Fruit fly (Drosophila melanogaster) whole organism, embryonic: ENCODE data around the gene CG44261.

Experiments used
- Antp ChIP-seq: fragments of 200-800 bp; sonication (Bioruptor generic); optimal IDR thresholded peaks from 3 replicates; lab custom pipeline; 2016; ENCODE audit warnings: missing biosample characterization, missing genetic modification characterization
- BEAF-32 ChIP-seq: fragments of 200-800 bp; sonication (Bioruptor generic); optimal IDR thresholded peaks from 3 replicates; lab custom pipeline; 2017; ENCODE audit warnings: missing biosample characterization, missing genetic modification characterization, mild to moderate bottlenecking, moderate library complexity, missing genetic modification reagents
- CG10209 ChIP-seq: fragments of 200-800 bp; sonication (Bioruptor generic); optimal IDR thresholded peaks from 3 replicates; lab custom pipeline; 2017; ENCODE audit warnings: missing biosample characterization, mild to moderate bottlenecking, missing genetic modification characterization, missing genetic modification reagents
- CG10959 ChIP-seq: fragments of 200-800 bp; sonication (Bioruptor generic); IDR thresholded peaks from 2 replicates; pipeline ENCODE4 v1.3.6; 2022; ENCODE audit warnings: missing biosample characterization, missing genetic modification characterization
- CG12155 ChIP-seq: fragments of 200-800 bp; sonication (Bioruptor generic); optimal IDR thresholded peaks from 3 replicates; lab custom pipeline; 2016; ENCODE audit warnings: missing biosample characterization, missing genetic modification characterization
- CG12219 ChIP-seq: fragments of 200-800 bp; sonication (Bioruptor generic); optimal IDR thresholded peaks from 3 replicates; lab custom pipeline; 2018; ENCODE audit warnings: missing biosample characterization, mild to moderate bottlenecking, missing genetic modification characterization
- CG12769 ChIP-seq: fragments of 200-800 bp; sonication (Bioruptor generic); optimal IDR thresholded peaks from 2 replicates; lab custom pipeline; 2019; ENCODE audit warnings: missing biosample characterization, mild to moderate bottlenecking, missing genetic modification characterization, moderate library complexity
- CG18262 ChIP-seq: fragments of 200-800 bp; optimal IDR thresholded peaks from 3 replicates; lab custom pipeline; 2019; ENCODE audit warnings: missing biosample characterization, mild to moderate bottlenecking, missing genetic modification characterization, moderate library complexity
- CG18764 ChIP-seq: fragments of 200-800 bp; sonication (Bioruptor generic); optimal IDR thresholded peaks from 3 replicates; lab custom pipeline; 2016; ENCODE audit warnings: missing biosample characterization, missing genetic modification characterization
- CG31224 ChIP-seq: fragments of 200-800 bp; sonication (Bioruptor generic); IDR thresholded peaks from 2 replicates; pipeline ENCODE4 v1.3.6; 2022; ENCODE audit warnings: missing biosample characterization, missing genetic modification characterization
- CG31441 ChIP-seq: fragments of 200-800 bp; sonication (Bioruptor generic); IDR thresholded peaks from 2 replicates; pipeline ENCODE4 v1.3.6; 2022; ENCODE audit warnings: missing biosample characterization, missing genetic modification characterization
- CG4282 ChIP-seq: fragments of 200-800 bp; sonication (Bioruptor generic); optimal IDR thresholded peaks from 2 replicates; lab custom pipeline; 2016; ENCODE audit warnings: missing biosample characterization, missing genetic modification characterization
- CG8089 ChIP-seq: fragments of 200-800 bp; sonication (Bioruptor generic); optimal IDR thresholded peaks from 3 replicates; lab custom pipeline; 2016; ENCODE audit warnings: missing biosample characterization, missing genetic modification characterization
- CG8478 ChIP-seq: fragments of >200 bp; optimal IDR thresholded peaks from 2 replicates; lab custom pipeline; 2018
- CG9817 ChIP-seq: fragments of 200-800 bp; sonication (Bioruptor generic); optimal IDR thresholded peaks from 2 replicates; lab custom pipeline; 2018; ENCODE audit warnings: missing biosample characterization, mild to moderate bottlenecking, missing genetic modification characterization, moderate library complexity
- D19B ChIP-seq: fragments of 200-800 bp; sonication (Bioruptor generic); optimal IDR thresholded peaks from 2 replicates; lab custom pipeline; 2017; ENCODE audit warnings: missing biosample characterization, mild to moderate bottlenecking, missing genetic modification characterization
- Dbx ChIP-seq: fragments of 200-800 bp; sonication (Bioruptor generic); IDR thresholded peaks from 3 replicates; pipeline ENCODE4 v1.3.6; 2022; ENCODE audit warnings: missing biosample characterization, missing genetic modification characterization
- ERR ChIP-seq: fragments of 200-800 bp; sonication (Bioruptor generic); optimal IDR thresholded peaks from 2 replicates; lab custom pipeline; 2016; ENCODE audit warnings: missing biosample characterization, missing genetic modification characterization
- H15 ChIP-seq: fragments of 200-800 bp; sonication (Bioruptor generic); IDR thresholded peaks from 3 replicates; pipeline ENCODE4 v1.3.6; 2022; ENCODE audit warnings: missing biosample characterization, missing genetic modification characterization
- H2.0 ChIP-seq: fragments of 200-800 bp; sonication (Bioruptor generic); IDR thresholded peaks from 2 replicates; pipeline ENCODE4 v1.3.6; 2022; ENCODE audit warnings: missing biosample characterization, missing genetic modification characterization
- HHEX ChIP-seq: fragments of 200-800 bp; sonication (Bioruptor generic); optimal IDR thresholded peaks from 3 replicates; lab custom pipeline; 2017; ENCODE audit warnings: missing biosample characterization, mild to moderate bottlenecking, missing genetic modification characterization, missing genetic modification reagents
- HLH3B ChIP-seq: fragments of 200-800 bp; sonication (Bioruptor generic); IDR thresholded peaks from 2 replicates; pipeline ENCODE4 v1.3.6; 2022; ENCODE audit warnings: missing biosample characterization, missing genetic modification characterization
- HLHmδ ChIP-seq: fragments of 200-800 bp; sonication (Bioruptor generic); optimal IDR thresholded peaks from 2 replicates; lab custom pipeline; 2018; ENCODE audit warnings: missing biosample characterization, mild to moderate bottlenecking, missing genetic modification characterization, moderate library complexity
- Hand ChIP-seq: fragments of 200-800 bp; sonication (Bioruptor generic); optimal IDR thresholded peaks from 2 replicates; lab custom pipeline; 2017; ENCODE audit warnings: mild to moderate bottlenecking, missing biosample characterization, missing genetic modification reagents, missing genetic modification characterization
- HmgD ChIP-seq: fragments of 200-800 bp; sonication (Bioruptor generic); optimal IDR thresholded peaks from 3 replicates; lab custom pipeline; 2016; ENCODE audit warnings: missing biosample characterization, missing genetic modification characterization
- HmgZ ChIP-seq: fragments of 200-800 bp; sonication (Bioruptor generic); optimal IDR thresholded peaks from 2 replicates; lab custom pipeline; 2018; ENCODE audit warnings: missing biosample characterization, mild to moderate bottlenecking, missing genetic modification characterization
- Hr51 ChIP-seq, 2 experiments: fragments of 200-800 bp; sonication (Bioruptor generic); optimal IDR thresholded peaks; 2 replicates in 1 of 2; 3 replicates in 1 of 2; lab custom pipeline; 2016 to 2018; ENCODE audit warnings: missing biosample characterization in 2 of 2, missing genetic modification characterization in 2 of 2, mild to moderate bottlenecking in 1 of 2, moderate library complexity in 1 of 2
- MESR4 ChIP-seq: fragments of 200-800 bp; sonication (Bioruptor generic); optimal IDR thresholded peaks from 2 replicates; lab custom pipeline; 2018; ENCODE audit warnings: missing biosample characterization, mild to moderate bottlenecking, missing genetic modification characterization, moderate library complexity
- Nf-YB ChIP-seq: fragments of 200-800 bp; sonication (Bioruptor generic); optimal IDR thresholded peaks from 3 replicates; lab custom pipeline; 2019; ENCODE audit warnings: missing biosample characterization, mild to moderate bottlenecking, missing genetic modification characterization, moderate library complexity
- Ssrp ChIP-seq: fragments of 200-800 bp; sonication (Bioruptor generic); optimal IDR thresholded peaks from 2 replicates; lab custom pipeline; 2018; ENCODE audit warnings: missing biosample characterization, mild to moderate bottlenecking, missing genetic modification characterization, moderate library complexity
- Xbp1 ChIP-seq: fragments of 200-800 bp; sonication (Bioruptor generic); optimal IDR thresholded peaks from 3 replicates; lab custom pipeline; 2016; ENCODE audit warnings: missing biosample characterization, mild to moderate bottlenecking, missing genetic modification characterization
- ash1 ChIP-seq: fragments of 200-800 bp; sonication (Bioruptor generic); optimal IDR thresholded peaks from 2 replicates; lab custom pipeline; 2018; ENCODE audit warnings: missing biosample characterization, mild to moderate bottlenecking, missing genetic modification characterization
- croc ChIP-seq: fragments of 200-800 bp; sonication (Bioruptor generic); conservative IDR thresholded peaks from 3 replicates; pipeline ENCODE4 v1.3.6; 2022; ENCODE audit warnings: missing biosample characterization, missing genetic modification characterization
- danr ChIP-seq: fragments of 200-800 bp; sonication (Bioruptor generic); IDR thresholded peaks from 2 replicates; pipeline ENCODE4 v1.3.6; 2022; ENCODE audit warnings: missing biosample characterization, missing genetic modification characterization
- dpn ChIP-seq, 2 experiments: fragments of 200-800 bp; sonication (Bioruptor generic); optimal IDR thresholded peaks; 3 replicates each; lab custom pipeline; 2016; ENCODE audit warnings: missing biosample characterization in 2 of 2, missing genetic modification characterization in 2 of 2
- emc ChIP-seq: fragments of 200-800 bp; sonication (Bioruptor generic); optimal IDR thresholded peaks from 2 replicates; lab custom pipeline; 2016; ENCODE audit warnings: missing biosample characterization, missing genetic modification characterization
- ftz-f1 ChIP-seq: fragments of 200-800 bp; sonication (Bioruptor generic); optimal IDR thresholded peaks from 2 replicates; lab custom pipeline; 2016; ENCODE audit warnings: missing biosample characterization, missing genetic modification characterization
- gcm2 ChIP-seq: fragments of 200-800 bp; sonication (Bioruptor generic); optimal IDR thresholded peaks from 2 replicates; lab custom pipeline; 2016; ENCODE audit warnings: missing biosample characterization, missing genetic modification characterization
- grn ChIP-seq: fragments of 200-800 bp; sonication (Bioruptor generic); optimal IDR thresholded peaks from 3 replicates; lab custom pipeline; 2017; ENCODE audit warnings: missing biosample characterization, missing genetic modification characterization
- her ChIP-seq: fragments of 200-800 bp; sonication (Bioruptor generic); optimal IDR thresholded peaks from 2 replicates; lab custom pipeline; 2016; ENCODE audit warnings: missing biosample characterization, missing genetic modification characterization
- lab ChIP-seq: fragments of 200-800 bp; sonication (Bioruptor generic); optimal IDR thresholded peaks from 3 replicates; lab custom pipeline; 2017; ENCODE audit warnings: missing biosample characterization, missing genetic modification characterization, mild to moderate bottlenecking, moderate library complexity, missing genetic modification reagents
- lbe ChIP-seq: fragments of 200-800 bp; sonication (Bioruptor generic); optimal IDR thresholded peaks from 2 replicates; lab custom pipeline; 2016; ENCODE audit warnings: missing biosample characterization, mild to moderate bottlenecking, missing genetic modification characterization
- mirr ChIP-seq: fragments of 200-800 bp; sonication (Bioruptor generic); optimal IDR thresholded peaks from 3 replicates; lab custom pipeline; 2018; ENCODE audit warnings: missing biosample characterization, mild to moderate bottlenecking, missing genetic modification characterization
- mld ChIP-seq: fragments of 200-800 bp; sonication (Bioruptor generic); IDR thresholded peaks from 3 replicates; pipeline ENCODE4 v1.3.6; 2022; ENCODE audit warnings: missing biosample characterization, missing genetic modification characterization; ENCODE audit not compliant: partially characterized antibody
- sens-2 ChIP-seq: fragments of 200-800 bp; sonication (Bioruptor generic); IDR thresholded peaks from 2 replicates; pipeline ENCODE4 v1.3.6; 2022; ENCODE audit warnings: missing biosample characterization, missing genetic modification characterization
- slp2 ChIP-seq: fragments of 200-800 bp; sonication (Bioruptor generic); optimal IDR thresholded peaks from 2 replicates; lab custom pipeline; 2016; ENCODE audit warnings: missing biosample characterization, missing genetic modification characterization
- sna ChIP-seq: fragments of 200-800 bp; sonication (Bioruptor generic); IDR thresholded peaks from 2 replicates; pipeline ENCODE4 v1.3.6; 2022; ENCODE audit warnings: missing biosample characterization, missing genetic modification characterization; ENCODE audit not compliant: partially characterized antibody
- sqz ChIP-seq: fragments of 200-800 bp; sonication (Bioruptor generic); optimal IDR thresholded peaks from 3 replicates; lab custom pipeline; 2018; ENCODE audit warnings: missing biosample characterization, mild to moderate bottlenecking, missing genetic modification characterization
- tx ChIP-seq: fragments of 200-800 bp; sonication (Bioruptor generic); optimal IDR thresholded peaks from 2 replicates; lab custom pipeline; 2016; ENCODE audit warnings: missing biosample characterization, missing genetic modification characterization

The CG44261 gene

dm6 chr3R:9434543-9435407 lies 26.8 kb upstream of the CG44261 start (continued):
- TF ChIP-seq CG18764 (GFP tag; lab: Kevin White, UChicago) (peak; percentile 68), mirr (GFP tag; lab: Kevin White, UChicago) (peak; percentile 84), grn (GFP tag; lab: Kevin White, UChicago) (peak; percentile 35), Antp (GFP tag; lab: Kevin White, UChicago) (peak; percentile 69), ash1 (GFP tag; lab: Kevin White, UChicago) (no peak), Nf-YB (GFP tag; lab: Kevin White, UChicago) (peak; percentile 64), D19B (peak; percentile 60), HLHmδ (GFP tag; lab: Kevin White, UChicago) (no peak), emc (GFP tag; lab: Kevin White, UChicago) (peak; percentile 69), mld (GFP tag; lab: Robert Waterston, UW) (no peak), Hand (GFP tag; lab: Kevin White, UChicago) (peak; percentile 69), gcm2 (GFP tag; lab: Kevin White, UChicago) (peak; percentile 51), ftz-f1 (GFP tag; lab: Kevin White, UChicago) (no peak), slp2 (GFP tag; lab: Kevin White, UChicago) (peak; percentile 72), sens-2 (GFP tag; lab: Robert Waterston, UW) (peak; percentile 75), HLH3B (GFP tag; lab: Robert Waterston, UW) (peak; percentile 73), CG31441 (peak; percentile 89), CG18262 (peak; percentile 85), HHEX (GFP tag; lab: Kevin White, UChicago) (peak; percentile 87), croc (GFP tag; lab: Robert Waterston, UW) (peak; percentile 58; the same call in 2 of the 3 replicates), HmgD (peak; percentile 45), lab (GFP tag; lab: Kevin White, UChicago) (peak; percentile 89), Xbp1 (peak; percentile 88), sna (GFP tag; lab: Robert Waterston, UW) (no peak), danr (GFP tag; lab: Robert Waterston, UW) (peak; percentile 57; the same call in 1 of the 2 replicates), CG12769 (tag; lab: Kevin White, UChicago) (peak; percentile 56), CG4282 (GFP tag; lab: Kevin White, UChicago) (peak; percentile 39), ERR (no peak), tx (GFP tag; lab: Kevin White, UChicago) (peak; percentile 63), CG8478 (lab: Kevin White, UChicago) (no peak), H2.0 (GFP tag; lab: Robert Waterston, UW) (peak; percentile 91), CG9817 (tag; lab: Kevin White, UChicago) (peak; percentile 88), Ssrp (tag; lab: Kevin White, UChicago) (peak; percentile 83), HmgZ (tag; lab: Kevin White, UChicago) (peak; percentile 78), CG10959 (GFP tag; lab: Robert Waterston, UW) (0 out of 2 replicates have a peak, but pooled peaks have one; percentile 22), her (GFP tag; lab: Kevin White, UChicago) (peak; percentile 65), lbe (no peak), H15 (peak; percentile 74), CG31224 (GFP tag; lab: Robert Waterston, UW) (peak; percentile 74), Hr51 (GFP tag; optimal IDR thresholded peaks at IDR 0.05; lab: Kevin White, UChicago) (peak; percentile 70 to 93), MESR4 (GFP tag; lab: Kevin White, UChicago) (no peak), CG12155 (peak; percentile 80), CG12219 (GFP tag; lab: Kevin White, UChicago) (peak; percentile 72), sqz (peak; percentile 82), CG8089 (GFP tag; lab: Kevin White, UChicago) (peak; percentile 69), Dbx (peak; percentile 90), CG10209 (GFP tag; lab: Kevin White, UChicago) (peak; percentile 84), dpn (GFP tag; optimal IDR thresholded peaks at IDR 0.05; lab: Kevin White, UChicago) (peak; percentile 83 to 85), BEAF-32 (GFP tag; lab: Kevin White, UChicago) (no peak)
